Worm (Caenorhabditis elegans) whole organism, mixed stage, embryonic: ENCODE results near the gene lact-5.

ENCODE experiments used
- blmp-1 ChIP-seq: fragments of 150-350 bp; optimal IDR thresholded peaks from 2 replicates; lab custom pipeline; 2014; ENCODE audit warnings: missing biosample characterization, missing genetic modification characterization
- drap-1 ChIP-seq: fragments of 200-800 bp; sonication (Bioruptor generic); optimal IDR thresholded peaks from 3 replicates; lab custom pipeline; 2018; ENCODE audit warnings: mild to moderate bottlenecking, missing genetic modification characterization, missing compliant biosample characterization
- elt-1 ChIP-seq: sonication (generic microtip); optimal IDR thresholded peaks from 2 replicates; lab custom pipeline; 2017; ENCODE audit warnings: missing genetic modification characterization, mild to moderate bottlenecking, missing compliant biosample characterization, antibody characterized with exemption, moderate library complexity, borderline replicate concordance; ENCODE audit not compliant: insufficient read depth
- elt-3 ChIP-seq: fragments of 150-350 bp; optimal IDR thresholded peaks from 2 replicates; lab custom pipeline; 2014; ENCODE audit warnings: missing biosample characterization, missing genetic modification characterization
- lin-13 ChIP-seq: fragments of 150-350 bp; optimal IDR thresholded peaks from 2 replicates; lab custom pipeline; 2014; ENCODE audit warnings: missing biosample characterization, missing genetic modification characterization
- lsy-2 ChIP-seq: fragments of 150-350 bp; optimal IDR thresholded peaks from 2 replicates; lab custom pipeline; 2014; ENCODE audit warnings: missing biosample characterization, missing genetic modification characterization
- mab-5 ChIP-seq: fragments of 150-350 bp; optimal IDR thresholded peaks from 2 replicates; lab custom pipeline; 2014; ENCODE audit warnings: missing biosample characterization, missing genetic modification characterization
- mep-1 ChIP-seq: fragments of 150-350 bp; optimal IDR thresholded peaks from 2 replicates; lab custom pipeline; 2017; ENCODE audit warnings: missing biosample characterization, missing genetic modification reagents, missing genetic modification characterization, inconsistent platforms
- nhr-237 ChIP-seq: fragments of 150-350 bp; optimal IDR thresholded peaks from 2 replicates; lab custom pipeline; 2014; ENCODE audit warnings: missing biosample characterization, missing genetic modification characterization
- nhr-76 ChIP-seq: sonication (generic microtip); optimal IDR thresholded peaks from 2 replicates; lab custom pipeline; 2017; ENCODE audit warnings: missing biosample characterization, missing genetic modification characterization
- pha-4 ChIP-seq: fragments of 150-350 bp; optimal IDR thresholded peaks from 2 replicates; lab custom pipeline; 2018; ENCODE audit warnings: missing biosample characterization, missing genetic modification reagents, missing genetic modification characterization

- TF ChIP-seq mab-5: no peak
- no peak for TF ChIP-seq drap-1
- TF ChIP-seq nhr-237 (tag; lab: Kevin White, UChicago): no peak
- no peak for TF ChIP-seq lsy-2
- no peak for TF ChIP-seq lin-13 (tag; lab: Kevin White, UChicago)
- no peak for TF ChIP-seq elt-3 (tag; lab: Kevin White, UChicago)
- TF ChIP-seq mep-1 (tag; lab: Kevin White, UChicago): no peak
- no peak for TF ChIP-seq pha-4 (tag; lab: Kevin White, UChicago)
- no peak for TF ChIP-seq elt-1
- TF ChIP-seq nhr-76: no peak
- no peak for TF ChIP-seq blmp-1
These were observed 35.5 kb upstream of the lact-5 start for ce11 chrII:4857086-4857485.
